Worm (Caenorhabditis elegans) whole organism, late embryonic: ENCODE measurements around the gene afmd-1.

Source experiments
- C08G9.2 ChIP-seq: sonication (generic microtip); optimal IDR thresholded peaks from 2 replicates; lab custom pipeline; 2016; ENCODE audit warnings: mild to moderate bottlenecking, missing genetic modification characterization, moderate library complexity, missing compliant biosample characterization
- F13H6.1 ChIP-seq: sonication (generic microtip); optimal IDR thresholded peaks from 2 replicates; lab custom pipeline; 2016; ENCODE audit warnings: missing genetic modification characterization, missing compliant biosample characterization
- K09A11.1 ChIP-seq: sonication (generic microtip); optimal IDR thresholded peaks from 2 replicates; lab custom pipeline; 2017; ENCODE audit warnings: antibody characterized with exemption, mild to moderate bottlenecking, missing genetic modification characterization, missing compliant biosample characterization; ENCODE audit not compliant: insufficient read depth
- T23F11.4 ChIP-seq: fragments of 200-800 bp; sonication (Bioruptor generic); optimal IDR thresholded peaks from 2 replicates; lab custom pipeline; 2018; ENCODE audit warnings: mild to moderate bottlenecking, missing genetic modification characterization, missing compliant biosample characterization
- ahr-1 ChIP-seq: sonication (generic microtip); optimal IDR thresholded peaks from 2 replicates; lab custom pipeline; 2016; ENCODE audit warnings: missing genetic modification characterization, missing compliant biosample characterization
- ceh-18 ChIP-seq: sonication (generic microtip); optimal IDR thresholded peaks from 2 replicates; lab custom pipeline; 2016; ENCODE audit warnings: missing genetic modification characterization, missing compliant biosample characterization
- ceh-22 ChIP-seq: sonication (generic microtip); optimal IDR thresholded peaks from 2 replicates; lab custom pipeline; 2017; ENCODE audit warnings: missing biosample characterization, missing genetic modification characterization
- ceh-24 ChIP-seq: sonication (generic microtip); optimal IDR thresholded peaks from 2 replicates; lab custom pipeline; 2016; ENCODE audit warnings: mild to moderate bottlenecking, missing genetic modification characterization, missing compliant biosample characterization
- ceh-34 ChIP-seq: sonication (generic microtip); optimal IDR thresholded peaks from 2 replicates; lab custom pipeline; 2016; ENCODE audit warnings: mild to moderate bottlenecking, missing genetic modification characterization, missing compliant biosample characterization
- ceh-45 ChIP-seq: fragments of 200-800 bp; sonication (Bioruptor generic); IDR thresholded peaks from 2 replicates; pipeline ENCODE4 v1.3.6; 2022; ENCODE audit warnings: missing genetic modification reagents, missing genetic modification characterization, missing compliant biosample characterization
- ceh-9 ChIP-seq: sonication (generic microtip); optimal IDR thresholded peaks from 2 replicates; lab custom pipeline; 2016; ENCODE audit warnings: mild to moderate bottlenecking, missing genetic modification characterization, inconsistent platforms, missing compliant biosample characterization
- dmd-4 ChIP-seq: sonication (generic microtip); optimal IDR thresholded peaks from 2 replicates; lab custom pipeline; 2016; ENCODE audit warnings: borderline replicate concordance, missing genetic modification characterization, missing compliant biosample characterization
- elt-4 ChIP-seq: sonication (generic microtip); optimal IDR thresholded peaks from 2 replicates; lab custom pipeline; 2016; ENCODE audit warnings: missing genetic modification characterization, missing compliant biosample characterization
- ets-4 ChIP-seq: sonication (generic microtip); optimal IDR thresholded peaks from 2 replicates; lab custom pipeline; 2016; ENCODE audit warnings: missing genetic modification characterization, missing compliant biosample characterization
- eyg-1 ChIP-seq: sonication (generic microtip); optimal IDR thresholded peaks from 2 replicates; lab custom pipeline; 2016; ENCODE audit warnings: missing genotype, missing genetic modification characterization, missing compliant biosample characterization
- fax-1 ChIP-seq: sonication (generic microtip); optimal IDR thresholded peaks from 2 replicates; lab custom pipeline; 2016; ENCODE audit warnings: missing genotype, missing genetic modification characterization, missing compliant biosample characterization
- fkh-6 ChIP-seq: sonication (generic microtip); optimal IDR thresholded peaks from 2 replicates; lab custom pipeline; 2016; ENCODE audit warnings: missing genetic modification characterization, missing compliant biosample characterization
- hlh-13 ChIP-seq: fragments of 200-800 bp; sonication (Bioruptor generic); optimal IDR thresholded peaks from 2 replicates; lab custom pipeline; 2018; ENCODE audit warnings: mild to moderate bottlenecking, missing genetic modification characterization, missing compliant biosample characterization
- hlh-30 ChIP-seq: sonication (generic microtip); optimal IDR thresholded peaks from 2 replicates; lab custom pipeline; 2017; ENCODE audit warnings: antibody characterized with exemption, missing genetic modification characterization, missing compliant biosample characterization; ENCODE audit not compliant: insufficient read depth
- hlh-6 ChIP-seq: sonication (generic microtip); optimal IDR thresholded peaks from 2 replicates; lab custom pipeline; 2016; ENCODE audit warnings: missing genotype, missing genetic modification characterization, missing compliant biosample characterization
- hlh-8 ChIP-seq: sonication (generic microtip); optimal IDR thresholded peaks from 2 replicates; lab custom pipeline; 2016; ENCODE audit warnings: missing genotype, missing genetic modification characterization, missing compliant biosample characterization
- lin-11 ChIP-seq: fragments of 200-800 bp; sonication (Bioruptor generic); optimal IDR thresholded peaks from 2 replicates; lab custom pipeline; 2018; ENCODE audit warnings: mild to moderate bottlenecking, missing genetic modification characterization, missing compliant biosample characterization
- npax-4 ChIP-seq: sonication (generic microtip); optimal IDR thresholded peaks from 2 replicates; lab custom pipeline; 2016; ENCODE audit warnings: missing genetic modification characterization, missing compliant biosample characterization
- pag-3 ChIP-seq: sonication (generic microtip); optimal IDR thresholded peaks from 2 replicates; lab custom pipeline; 2016; ENCODE audit warnings: missing compliant biosample characterization, missing genetic modification characterization, borderline replicate concordance
- pat-9 ChIP-seq: fragments of 200-800 bp; sonication (Bioruptor generic); optimal IDR thresholded peaks from 2 replicates; lab custom pipeline; 2018; ENCODE audit warnings: mild to moderate bottlenecking, missing genetic modification characterization, moderate library complexity, missing compliant biosample characterization
- pax-1 ChIP-seq: fragments of 150-350 bp; optimal IDR thresholded peaks from 2 replicates; lab custom pipeline; 2014; ENCODE audit warnings: missing biosample characterization, missing genetic modification characterization
- pha-4 ChIP-seq: fragments of 150-350 bp; optimal IDR thresholded peaks from 2 replicates; lab custom pipeline; 2018; ENCODE audit warnings: missing biosample characterization, missing genetic modification reagents, missing genetic modification characterization
- pqm-1 ChIP-seq: sonication (generic microtip); optimal IDR thresholded peaks from 2 replicates; lab custom pipeline; 2016; ENCODE audit warnings: missing genetic modification characterization, missing compliant biosample characterization
- ref-2 ChIP-seq: sonication (generic microtip); optimal IDR thresholded peaks from 2 replicates; lab custom pipeline; 2016; ENCODE audit warnings: missing genetic modification characterization, missing compliant biosample characterization
- rnt-1 ChIP-seq: sonication (generic microtip); optimal IDR thresholded peaks from 2 replicates; lab custom pipeline; 2016; ENCODE audit warnings: missing genetic modification characterization, missing compliant biosample characterization
- syd-9 ChIP-seq: sonication (generic microtip); optimal IDR thresholded peaks from 2 replicates; lab custom pipeline; 2016; ENCODE audit warnings: mild to moderate bottlenecking, missing genetic modification characterization, moderate library complexity, missing compliant biosample characterization
- tbx-7 ChIP-seq: sonication (generic microtip); optimal IDR thresholded peaks from 2 replicates; lab custom pipeline; 2016; ENCODE audit warnings: missing genotype, missing genetic modification characterization, missing compliant biosample characterization
- unc-3 ChIP-seq, 2 experiments: fragments of 200-800 bp in 1 of 2; sonication (Bioruptor generic) in 1 of 2; sonication (generic microtip) in 1 of 2; conservative IDR thresholded peaks in 1 of 2; optimal IDR thresholded peaks in 1 of 2; 2 replicates each; pipeline versions ENCODE4 v1.3.6 to Lab custom; 2016 to 2022; ENCODE audit warnings: missing compliant biosample characterization in 2 of 2, missing genetic modification characterization in 2 of 2, missing genetic modification reagents in 1 of 2
- unc-42 ChIP-seq: sonication (generic microtip); optimal IDR thresholded peaks from 2 replicates; lab custom pipeline; 2016; ENCODE audit warnings: missing genotype, missing genetic modification characterization, missing compliant biosample characterization
- unc-55 ChIP-seq: sonication (generic microtip); optimal IDR thresholded peaks from 2 replicates; lab custom pipeline; 2017; ENCODE audit warnings: missing biosample characterization, missing genetic modification reagents, missing genetic modification characterization
- unc-86 ChIP-seq: sonication (generic microtip); optimal IDR thresholded peaks from 2 replicates; lab custom pipeline; 2016; ENCODE audit warnings: missing genetic modification characterization, missing compliant biosample characterization
- zip-5 ChIP-seq: sonication (generic microtip); optimal IDR thresholded peaks from 2 replicates; lab custom pipeline; 2016; ENCODE audit warnings: missing genetic modification characterization, missing compliant biosample characterization

afmd-1 gene

ce11 chrIV:7240564-7240963, 3.5 kb upstream of the afmd-1 start:
- no peak for TF ChIP-seq unc-86 (tag; lab: Kevin White, UChicago)
- TF ChIP-seq zip-5 (tag; lab: Kevin White, UChicago): no peak
- no peak for TF ChIP-seq dmd-4 (tag; lab: Kevin White, UChicago)
- TF ChIP-seq lin-11 (tag; lab: Kevin White, UChicago): no peak
- TF ChIP-seq ceh-24 (tag; lab: Kevin White, UChicago): no peak
- no peak for TF ChIP-seq rnt-1 (tag; lab: Kevin White, UChicago)
- no peak for TF ChIP-seq ref-2 (tag; lab: Kevin White, UChicago)
- TF ChIP-seq pha-4 (tag; lab: Kevin White, UChicago): no peak
- TF ChIP-seq hlh-6 (tag; lab: Kevin White, UChicago): no peak
- no peak for TF ChIP-seq unc-42 (tag; lab: Kevin White, UChicago)
- TF ChIP-seq elt-4 (tag; lab: Kevin White, UChicago): no peak
- TF ChIP-seq ceh-34 (tag; lab: Kevin White, UChicago): no peak
- TF ChIP-seq ceh-9 (tag; lab: Kevin White, UChicago): no peak
- TF ChIP-seq fkh-6 (tag; lab: Kevin White, UChicago): no peak
- TF ChIP-seq eyg-1 (tag; lab: Kevin White, UChicago): no peak
- TF ChIP-seq T23F11.4 (GFP tag; lab: Kevin White, UChicago): no peak
- no peak for TF ChIP-seq pqm-1
- no peak for TF ChIP-seq ceh-45 (GFP tag; lab: Robert Waterston, UW)
- TF ChIP-seq, all 69 proteins: peak for 0

DNA sequence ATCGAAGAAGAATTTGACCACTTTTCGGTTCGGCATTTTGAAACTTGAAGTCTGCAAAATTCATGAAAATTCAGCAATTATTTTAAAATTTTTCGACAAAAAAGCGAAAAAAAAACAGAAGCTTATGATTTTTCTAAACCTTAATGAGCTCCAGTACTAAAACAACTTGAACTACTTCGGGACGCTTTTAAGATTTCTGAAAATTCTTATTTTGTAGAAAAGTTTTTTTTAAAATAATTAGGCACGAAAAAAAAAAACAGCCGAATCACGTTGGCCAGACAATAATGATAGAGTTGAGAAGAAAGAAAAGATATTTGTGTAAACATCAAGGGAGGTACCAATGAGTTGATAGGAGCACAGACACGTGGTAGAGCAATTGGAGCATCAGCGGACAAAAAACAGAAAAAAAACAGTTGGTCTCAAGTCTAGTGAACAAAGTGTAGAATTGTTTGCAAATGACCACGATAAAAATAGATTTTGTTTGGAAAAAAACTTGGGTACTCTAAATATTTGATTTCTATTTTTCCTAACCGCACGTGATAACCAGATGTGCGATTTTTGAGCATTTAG, 1.7 kb upstream of the afmd-1 start, which contains the start of gene gstk-2:
gstk-2 (minus strand) TSS at position 51 of the 570 bp plus-strand sequence.
- TF ChIP-seq pax-1 (tag; lab: Kevin White, UChicago) (no peak), hlh-13 (GFP tag; lab: Kevin White, UChicago) (no peak), ets-4 (tag; lab: Kevin White, UChicago) (no peak), ceh-22 (tag; lab: Kevin White, UChicago) (no peak), pag-3 (tag; lab: Kevin White, UChicago) (no peak), ahr-1 (tag; lab: Kevin White, UChicago) (no peak), ceh-9 (tag; lab: Kevin White, UChicago) (no peak), syd-9 (tag; lab: Kevin White, UChicago) (no peak), eyg-1 (tag; lab: Kevin White, UChicago) (no peak), F13H6.1 (tag; lab: Kevin White, UChicago) (no peak), unc-3 (GFP tag; conservative IDR thresholded peaks at IDR 0.05; lab: Robert Waterston, UW) (no peak), unc-3 (tag; optimal IDR thresholded peaks at IDR 0.05; lab: Kevin White, UChicago) (no peak), ceh-18 (tag; lab: Kevin White, UChicago) (no peak), C08G9.2 (no peak), ref-2 (tag; lab: Kevin White, UChicago) (no peak), ceh-34 (tag; lab: Kevin White, UChicago) (no peak)
- TF ChIP-seq, all 69 proteins: peak for 0

DNA sequence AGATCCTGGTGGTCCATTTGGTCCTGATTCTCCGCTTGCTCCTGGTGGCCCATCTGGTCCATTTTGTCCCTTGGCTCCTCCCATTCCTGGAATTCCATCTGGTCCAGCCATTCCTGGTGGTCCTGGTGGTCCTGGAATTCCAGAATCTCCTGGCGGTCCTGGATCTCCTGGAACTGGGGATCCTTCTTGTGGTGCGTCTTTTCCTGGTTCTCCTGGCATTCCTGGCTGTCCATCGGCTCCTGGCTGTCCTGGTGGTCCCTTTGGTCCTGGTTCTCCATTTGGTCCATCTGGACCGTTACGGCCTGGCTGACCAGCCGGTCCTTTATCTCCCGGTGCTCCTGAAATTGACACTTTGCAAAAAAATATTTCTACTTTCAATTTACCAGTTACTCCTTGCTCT, 1.6 kb downstream of the afmd-1 start:
- TF ChIP-seq pat-9 (tag; lab: Kevin White, UChicago) (no peak), npax-4 (tag; lab: Kevin White, UChicago) (no peak), K09A11.1 (tag; lab: Kevin White, UChicago) (no peak), ceh-22 (tag; lab: Kevin White, UChicago) (no peak), T23F11.4 (GFP tag; lab: Kevin White, UChicago) (no peak), pha-4 (tag; lab: Kevin White, UChicago) (no peak), unc-55 (GFP tag; lab: Kevin White, UChicago) (no peak), fax-1 (no peak), hlh-30 (tag; lab: Kevin White, UChicago) (no peak), hlh-8 (no peak), rnt-1 (tag; lab: Kevin White, UChicago) (no peak), tbx-7 (tag; lab: Kevin White, UChicago) (no peak), lin-11 (tag; lab: Kevin White, UChicago) (no peak)
